Worm (Caenorhabditis elegans) whole organism, L4 larva: ENCODE data around the gene srj-15.
A peak's percentile ranks its signal among the peaks of the same experiment; 100 is the strongest.

ENCODE experiments used
- ZK337.2 ChIP-seq: fragments of 200-800 bp; sonication (Bioruptor generic); IDR thresholded peaks from 2 replicates; pipeline ENCODE4 v1.3.6; 2022; ENCODE audit warnings: missing genetic modification reagents, missing genetic modification characterization, missing compliant biosample characterization
- ZK546.5 ChIP-seq, 2 experiments: sonication (generic microtip); optimal IDR thresholded peaks; 2 replicates each; lab custom pipeline; 2017; ENCODE audit warnings: missing biosample characterization in 2 of 2, missing genetic modification characterization in 2 of 2
- aha-1 ChIP-seq: fragments of 150-350 bp; peaks from one replicate; lab custom pipeline; 2014; ENCODE audit warnings: missing biosample characterization, missing genetic modification characterization
- ces-1 ChIP-seq: fragments of 150-350 bp; sonication (generic microtip); optimal IDR thresholded peaks from 4 replicates; lab custom pipeline; 2014; ENCODE audit warnings: missing biosample characterization, missing genetic modification reagents, missing genetic modification characterization
- dmd-6 ChIP-seq: fragments of 200-800 bp; sonication (Bioruptor generic); IDR thresholded peaks from 2 replicates; pipeline ENCODE4 v1.3.6; 2022; ENCODE audit warnings: missing genetic modification reagents, missing genetic modification characterization, missing compliant biosample characterization
- dve-1 ChIP-seq: sonication (generic microtip); optimal IDR thresholded peaks from 2 replicates; lab custom pipeline; 2017; ENCODE audit warnings: antibody characterized with exemption, mild to moderate bottlenecking, missing genetic modification characterization, missing compliant biosample characterization; ENCODE audit not compliant: insufficient read depth
- egl-27 ChIP-seq: sonication (generic microtip); optimal IDR thresholded peaks from 3 replicates; lab custom pipeline; 2017; ENCODE audit warnings: missing biosample characterization, missing genetic modification reagents, missing genetic modification characterization
- hif-1 ChIP-seq, 2 experiments: sonication (generic microtip); optimal IDR thresholded peaks; 2 replicates each; lab custom pipeline; 2016 to 2017; ENCODE audit warnings: missing compliant biosample characterization in 2 of 2, missing genetic modification characterization in 2 of 2, missing genetic modification reagents in 2 of 2, missing genotype in 2 of 2, mild to moderate bottlenecking in 1 of 2
- lin-15B ChIP-seq: fragments of 150-350 bp; sonication (generic microtip); optimal IDR thresholded peaks from 3 replicates; lab custom pipeline; 2014; ENCODE audit warnings: missing biosample characterization, missing genetic modification characterization
- lin-29 ChIP-seq: fragments of 200-800 bp; sonication (Bioruptor generic); IDR thresholded peaks from 2 replicates; pipeline ENCODE4 v1.3.6; 2022; ENCODE audit warnings: missing genetic modification reagents, missing genetic modification characterization, missing compliant biosample characterization
- lin-38 ChIP-seq: fragments of 200-800 bp; sonication (Bioruptor generic); IDR thresholded peaks from 2 replicates; pipeline ENCODE4 v1.3.6; 2022; ENCODE audit warnings: missing genetic modification reagents, missing genetic modification characterization, missing compliant biosample characterization
- mdt-29 ChIP-seq: fragments of 200-800 bp; sonication (Bioruptor generic); IDR thresholded peaks from 2 replicates; pipeline ENCODE4 v1.3.6; 2022; ENCODE audit warnings: missing genetic modification reagents, missing genetic modification characterization, missing compliant biosample characterization
- mxl-2 ChIP-seq: fragments of 200-800 bp; sonication (Bioruptor generic); conservative IDR thresholded peaks from 2 replicates; pipeline ENCODE4 v1.3.6; 2022; ENCODE audit warnings: missing genetic modification reagents, missing genetic modification characterization, missing compliant biosample characterization
- mxl-3 ChIP-seq: fragments of 200-800 bp; sonication (Bioruptor generic); optimal IDR thresholded peaks from 2 replicates; lab custom pipeline; 2018; ENCODE audit warnings: mild to moderate bottlenecking, missing genetic modification characterization, missing compliant biosample characterization
- nhr-10 ChIP-seq: fragments of 150-350 bp; optimal IDR thresholded peaks from 2 replicates; lab custom pipeline; 2014; ENCODE audit warnings: missing biosample characterization, missing genetic modification characterization
- nhr-111 ChIP-seq: fragments of 200-800 bp; sonication (Bioruptor generic); optimal IDR thresholded peaks from 2 replicates; lab custom pipeline; 2018; ENCODE audit warnings: mild to moderate bottlenecking, missing genetic modification characterization, missing compliant biosample characterization
- nhr-28 ChIP-seq: fragments of 150-350 bp; optimal IDR thresholded peaks from 2 replicates; lab custom pipeline; 2014; ENCODE audit warnings: missing biosample characterization, missing genetic modification characterization
- nhr-76 ChIP-seq: fragments of 150-350 bp; optimal IDR thresholded peaks from 2 replicates; lab custom pipeline; 2014; ENCODE audit warnings: missing biosample characterization, missing genetic modification characterization
- spr-3 ChIP-seq: fragments of 200-800 bp; sonication (Bioruptor generic); optimal IDR thresholded peaks from 2 replicates; lab custom pipeline; 2018; ENCODE audit warnings: mild to moderate bottlenecking, missing genetic modification characterization, missing compliant biosample characterization
- tra-1 ChIP-seq: fragments of 200-800 bp; sonication (Bioruptor generic); IDR thresholded peaks from 2 replicates; pipeline ENCODE4 v1.3.6; 2022; ENCODE audit warnings: missing genetic modification reagents, missing genetic modification characterization, missing compliant biosample characterization
- unc-62 ChIP-seq, 3 experiments: fragments of 150-350 bp in 1 of 3; sonication (generic microtip); optimal IDR thresholded peaks in 2 of 3; peaks in 1 of 3; 1 replicate in 1 of 3; 2 replicates in 2 of 3; lab custom pipeline; 2014 to 2017; ENCODE audit warnings: missing biosample characterization in 3 of 3, missing genetic modification characterization in 3 of 3, missing genetic modification reagents in 3 of 3, missing genotype in 1 of 3
- zfp-3 ChIP-seq: fragments of 200-800 bp; sonication (Bioruptor generic); conservative IDR thresholded peaks from 2 replicates; pipeline ENCODE4 v1.3.6; 2022; ENCODE audit warnings: missing genetic modification reagents, missing genetic modification characterization, missing compliant biosample characterization
- zip-2 ChIP-seq: fragments of 150-350 bp; optimal IDR thresholded peaks from 2 replicates; lab custom pipeline; 2014; ENCODE audit warnings: missing biosample characterization, missing genetic modification characterization

The srj-15 gene

DNA sequence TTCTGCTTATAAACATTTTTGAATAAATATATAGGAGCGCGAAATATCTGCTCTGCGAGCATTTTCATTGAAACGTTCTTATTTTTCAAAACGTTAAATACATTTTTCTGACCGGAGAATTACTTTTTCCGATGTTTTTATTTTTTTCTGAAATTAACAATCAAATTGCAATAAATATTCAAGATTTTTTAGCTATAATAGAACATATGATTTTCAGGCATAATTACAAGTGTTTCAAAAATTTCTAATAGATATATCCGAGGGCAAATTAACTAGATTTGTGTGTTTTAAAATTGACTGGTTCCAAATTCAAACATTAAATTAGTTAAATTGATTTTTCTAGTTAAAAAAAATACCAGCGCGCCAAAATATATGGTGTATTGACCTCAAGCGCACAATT lies 14.3 kb upstream of the srj-15 start, which contains the start of gene T08B1.4:
TSS of gene T08B1.4 (plus strand) at position 301 of the 400 bp plus-strand sequence.
- TF ChIP-seq lin-15B (tag; lab: Kevin White, UChicago): no peak

DNA sequence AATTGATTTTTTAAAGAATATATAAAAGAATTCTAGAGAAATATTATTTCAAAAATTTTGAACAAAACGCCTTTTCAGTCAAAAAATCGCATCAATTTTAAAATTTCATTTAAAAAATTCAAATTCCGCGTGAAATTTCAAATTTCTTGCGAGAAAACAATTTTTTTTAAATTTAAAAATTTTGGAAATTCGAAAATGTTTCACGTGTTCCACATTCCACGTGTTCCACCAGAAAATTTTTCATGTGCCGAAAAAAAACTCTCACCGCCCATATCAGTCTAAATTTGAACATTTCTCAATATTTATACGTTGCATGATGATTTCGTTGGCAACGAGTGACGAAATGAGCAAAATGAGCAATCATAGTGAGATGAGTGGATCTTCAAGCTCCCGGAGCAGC lies 10.3 kb upstream of the srj-15 start, which contains the start of gene fbxa-201:
TSS of gene fbxa-201 (plus strand) at position 301 of the 400 bp plus-strand sequence.
- no peak for TF ChIP-seq nhr-10 (tag; lab: Kevin White, UChicago)

ce11 chrV:1969690-1970089 lies 5.0 kb upstream of the srj-15 start:
- TF ChIP-seq ZK337.2 (GFP tag; lab: Robert Waterston, UW) (no peak), unc-62 (GFP tag; optimal IDR thresholded peaks at IDR 0.05 in 1 of 2; lab: Kevin White, UChicago) (peak in 1 of 2 experiments; percentile 95), unc-62 (tag; optimal IDR thresholded peaks at IDR 0.05; lab: Kevin White, UChicago) (no peak)

ce11 chrV:1969228-1969627 lies 4.5 kb upstream of the srj-15 start, which contains the start of gene acs-3:
TSS of gene acs-3 (plus strand) at chrV:1969528.
- peak in 1 of 2 experiments; percentile 41 for TF ChIP-seq unc-62 (GFP tag; optimal IDR thresholded peaks at IDR 0.05 in 1 of 2; lab: Kevin White, UChicago)
- no peak for TF ChIP-seq unc-62 (tag; optimal IDR thresholded peaks at IDR 0.05; lab: Kevin White, UChicago)
- no peak for TF ChIP-seq spr-3

DNA sequence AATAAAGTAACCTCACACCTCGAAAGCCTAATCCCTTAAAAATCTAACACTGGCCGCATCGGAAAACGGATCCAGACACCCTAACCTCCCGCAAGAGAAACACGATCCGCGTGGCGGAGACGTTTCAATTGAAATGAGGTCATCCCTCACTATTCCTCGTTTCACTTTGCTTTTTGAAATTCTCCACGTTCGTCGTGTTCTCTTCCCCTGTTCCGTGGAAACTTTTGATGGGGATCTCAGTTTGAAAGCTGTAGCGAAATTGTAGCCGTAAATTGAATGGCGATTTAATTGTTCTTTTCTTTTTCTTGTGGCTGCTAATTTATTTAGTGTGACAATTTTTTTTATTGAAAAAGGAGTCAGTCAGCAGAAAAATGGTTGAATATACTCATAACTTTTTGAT lies 4.1 kb upstream of the srj-15 start:
- TF ChIP-seq ZK546.5 (tag; optimal IDR thresholded peaks at IDR 0.05; lab: Kevin White, UChicago): no peak
- TF ChIP-seq aha-1 (tag; lab: Kevin White, UChicago): peak; percentile 59
- no peak for TF ChIP-seq dve-1 (tag; lab: Kevin White, UChicago)
- TF ChIP-seq dmd-6 (GFP tag; lab: Robert Waterston, UW): no peak
- TF ChIP-seq zfp-3 (GFP tag; lab: Robert Waterston, UW): no peak
- no peak for TF ChIP-seq zip-2 (tag; lab: Kevin White, UChicago)
- no peak for TF ChIP-seq lin-29

DNA sequence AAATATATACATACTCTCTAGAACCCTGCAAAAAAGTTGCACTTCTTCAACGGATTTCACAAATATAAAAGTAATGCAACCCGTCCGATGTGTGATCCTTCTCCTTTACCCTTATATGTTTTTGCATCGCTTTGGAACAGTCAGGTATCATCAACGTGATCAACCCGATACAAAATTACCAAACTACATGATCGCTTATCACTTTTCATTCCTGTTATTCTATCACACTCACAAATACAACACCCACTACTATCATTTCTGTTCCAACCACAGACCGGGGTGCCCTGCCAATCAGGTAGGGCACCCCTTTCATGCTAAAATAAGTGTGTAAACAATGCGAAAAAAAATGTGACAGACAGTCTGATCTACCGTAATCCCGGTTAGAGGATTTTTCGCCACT lies 2.3 kb upstream of the srj-15 start:
- TF ChIP-seq aha-1 (tag; lab: Kevin White, UChicago) (peak; percentile 49), dmd-6 (GFP tag; lab: Robert Waterston, UW) (peak; percentile 37; the same call in 1 of the 2 replicates), nhr-28 (peak; percentile 11), nhr-76 (tag; lab: Kevin White, UChicago) (peak; percentile 39), mxl-2 (GFP tag; lab: Robert Waterston, UW) (no peak), mdt-29 (GFP tag; lab: Robert Waterston, UW) (no peak)
- TF ChIP-seq, all 104 proteins: peak for 4

ce11 chrV:1961453-1961852 lies 3.3 kb downstream of the srj-15 start, which contains the start of gene Y40B10B.1:
TSS of gene Y40B10B.1 (minus strand) at chrV:1961553.
- TF ChIP-seq ces-1 (GFP tag; lab: Kevin White, UChicago) (no peak), unc-62 (GFP tag; optimal IDR thresholded peaks at IDR 0.05 in 1 of 2; lab: Kevin White, UChicago) (peak in 1 of 2 experiments; percentile 21), unc-62 (tag; optimal IDR thresholded peaks at IDR 0.05; lab: Kevin White, UChicago) (no peak)

- no peak for TF ChIP-seq mxl-3 (GFP tag; lab: Kevin White, UChicago)
- TF ChIP-seq lin-38: no peak
- no peak for TF ChIP-seq mdt-29 (GFP tag; lab: Robert Waterston, UW)
- TF ChIP-seq egl-27 (tag; lab: Kevin White, UChicago): no peak
- no peak for TF ChIP-seq hif-1 (tag; optimal IDR thresholded peaks at IDR 0.05; lab: Kevin White, UChicago)
- no peak for TF ChIP-seq tra-1 (GFP tag; lab: Robert Waterston, UW)
- TF ChIP-seq nhr-111 (GFP tag; lab: Kevin White, UChicago): no peak
Measured at ce11 chrV:1957110-1957509, 7.6 kb downstream of the srj-15 start, which contains the start of gene fipr-25. TSS of gene fipr-25 (plus strand) at chrV:1957410.
